Fruit fly (Drosophila melanogaster): ENCODE results near the gene CG46519.
"Not testable (repeated sequence)": the region's sequence is repeated elsewhere in the genome, so short reads cannot be mapped to it uniquely, and the experiment has no call there.

- TF ChIP-seq Clk (GFP tag; optimal IDR thresholded peaks at IDR 0.05); CG11617 (GFP tag; optimal IDR thresholded peaks at IDR 0.05); pad (GFP tag; optimal IDR thresholded peaks at IDR 0.05); kay (GFP tag; ENCODE audit: borderline replicate concordance); CG1620 (GFP tag; optimal IDR thresholded peaks at IDR 0.05): not testable (repeated sequence)
Observed at dm6 chrX:22182193-22182592, 49.2 kb upstream of the CG46519 start, which contains the start of gene CG46511.
